Worm (Caenorhabditis elegans): ENCODE data around the gene ZK1290.13.

The ZK1290.13 gene

ce11 chrII:7534934-7535333 lies at the start of gene ZK1290.13:
ZK1290.13 (plus strand) TSS chrII:7535006.
- no peak for TF ChIP-seq egl-43 (GFP tag; IDR thresholded peaks at IDR 0.05)
- TF ChIP-seq ztf-7 (tag; optimal IDR thresholded peaks at IDR 0.05): no peak
- TF ChIP-seq mes-2 (tag; optimal IDR thresholded peaks at IDR 0.05; ENCODE audit: poor library complexity, severe bottlenecking): no peak
- no peak for TF ChIP-seq tag-97 (GFP tag; IDR thresholded peaks at IDR 0.05)
- no peak for TF ChIP-seq lim-7 (GFP tag; IDR thresholded peaks at IDR 0.05)
- TF ChIP-seq pqm-1 (tag; optimal IDR thresholded peaks at IDR 0.05): peak; percentile 58
- TF ChIP-seq dve-1 (tag; optimal IDR thresholded peaks at IDR 0.05; ENCODE audit: insufficient read depth): peak; percentile 30
- no peak for TF ChIP-seq aha-1 (tag)
- no peak for TF ChIP-seq mxl-3 (GFP tag; optimal IDR thresholded peaks at IDR 0.05)
- no peak for TF ChIP-seq daf-16 (GFP tag; optimal IDR thresholded peaks at IDR 0.05)
- peak; percentile 5 for TF ChIP-seq daf-16 (tag; optimal IDR thresholded peaks at IDR 0.05)
- no peak for TF ChIP-seq gei-8 (GFP tag; optimal IDR thresholded peaks at IDR 0.05)
- TF ChIP-seq dmd-6 (GFP tag; IDR thresholded peaks at IDR 0.05): no peak
- peak; percentile 6 for TF ChIP-seq hlh-11 (tag; optimal IDR thresholded peaks at IDR 0.05)
- TF ChIP-seq egl-27 (tag; optimal IDR thresholded peaks at IDR 0.05): no peak

DNA sequence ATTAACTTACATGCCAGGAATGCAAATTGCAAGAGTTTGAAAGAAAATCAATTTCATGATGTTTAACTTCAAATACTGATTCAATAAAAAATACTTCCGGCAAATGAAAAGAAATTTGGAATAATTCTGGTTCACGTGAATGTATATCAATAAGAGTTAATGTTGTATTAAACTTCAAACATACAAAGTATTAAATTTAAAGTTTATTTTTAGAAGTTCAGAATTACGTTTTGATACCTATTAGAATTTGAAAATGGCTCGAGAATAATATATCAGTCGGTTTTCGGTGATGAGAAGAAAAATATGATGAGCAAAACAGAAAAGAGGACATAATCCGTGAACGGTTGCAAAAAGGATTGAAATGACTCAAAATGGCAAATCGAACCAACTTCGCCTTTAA lies 45.2 kb upstream of the ZK1290.13 start, which contains the start of gene D1022.9:
TSS of gene D1022.9 (minus strand) at position 101 of the 400 bp plus-strand sequence.
- TF ChIP-seq Y48G9A.11 (GFP tag; IDR thresholded peaks at IDR 0.05) (no peak), fos-1 (tag; optimal IDR thresholded peaks at IDR 0.05) (no peak), ztf-7 (tag; optimal IDR thresholded peaks at IDR 0.05) (no peak), dve-1 (tag; optimal IDR thresholded peaks at IDR 0.05; ENCODE audit: insufficient read depth) (no peak), lin-15B (tag; optimal IDR thresholded peaks at IDR 0.05) (no peak), F26F4.8 (GFP tag; conservative IDR thresholded peaks at IDR 0.05) (no peak), gei-8 (GFP tag; optimal IDR thresholded peaks at IDR 0.05) (no peak), mxl-3 (GFP tag; optimal IDR thresholded peaks at IDR 0.05) (no peak), tra-1 (GFP tag; IDR thresholded peaks at IDR 0.05) (no peak), Y75B8A.6 (GFP tag; IDR thresholded peaks at IDR 0.05) (no peak), php-3 (GFP tag; IDR thresholded peaks at IDR 0.05) (no peak), arid-1 (GFP tag; conservative IDR thresholded peaks at IDR 0.05) (no peak), ceh-28 (tag; optimal IDR thresholded peaks at IDR 0.05) (no peak)

DNA sequence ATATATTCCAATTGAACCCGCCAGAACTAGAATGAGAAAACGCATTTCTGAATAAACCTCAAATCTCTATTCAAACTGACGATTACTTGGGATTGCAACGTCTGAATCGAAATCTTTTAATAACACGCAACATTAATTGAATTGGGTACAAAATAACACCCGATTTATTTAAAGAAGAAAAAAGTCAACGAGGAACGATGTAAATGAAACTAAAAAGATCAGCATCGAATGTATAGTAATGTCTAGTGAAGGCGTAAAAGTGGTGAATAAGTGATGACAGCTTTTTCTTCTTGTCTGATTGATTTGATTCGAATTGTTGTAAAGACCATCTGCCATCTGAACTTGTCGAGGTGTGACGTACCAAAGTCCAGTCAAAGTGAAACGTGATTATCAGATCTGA lies 41.2 kb upstream of the ZK1290.13 start, which contains the start of gene nas-23:
TSS of gene nas-23 (minus strand) at position 101 of the 400 bp plus-strand sequence.
- TF ChIP-seq ceh-82 (tag; optimal IDR thresholded peaks at IDR 0.05) (no peak), aha-1 (tag) (peak; percentile 73)

ce11 chrII:7494155-7494554 lies 40.7 kb upstream of the ZK1290.13 start, which contains the start of gene R10H1.1:
R10H1.1 (plus strand) TSS chrII:7494455.
- TF ChIP-seq pqm-1 (tag; optimal IDR thresholded peaks at IDR 0.05) (peak; percentile 63), dmd-8 (GFP tag; IDR thresholded peaks at IDR 0.05) (no peak), nhr-28 (tag; optimal IDR thresholded peaks at IDR 0.05) (peak; percentile 42)

DNA sequence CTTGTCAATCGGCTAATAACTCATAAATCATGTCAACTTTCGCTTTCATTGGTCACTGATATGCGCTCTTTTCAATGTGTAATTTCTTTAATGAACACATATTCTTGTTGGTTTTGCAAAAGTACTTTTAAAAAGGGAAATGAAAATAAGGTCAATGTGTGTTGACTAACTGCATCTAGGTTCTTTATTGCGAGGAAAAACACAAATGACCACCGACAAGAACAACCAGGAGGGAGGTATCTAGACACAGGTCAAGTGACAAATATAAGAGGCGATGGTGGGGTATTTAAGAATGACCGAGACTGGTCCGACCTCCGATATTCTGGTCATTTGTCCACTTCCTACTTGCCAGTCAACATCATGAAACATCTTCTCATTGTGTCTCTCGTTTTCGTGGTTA lies 38.7 kb upstream of the ZK1290.13 start, which contains the start of gene spi-1:
TSS of gene spi-1 (plus strand) at position 178 of the 400 bp plus-strand sequence.
- peak; percentile 42 for TF ChIP-seq hlh-30 (tag; optimal IDR thresholded peaks at IDR 0.05; ENCODE audit: insufficient read depth)
- no peak for TF ChIP-seq lin-1 (GFP tag; IDR thresholded peaks at IDR 0.05)
- no peak for TF ChIP-seq vab-7 (GFP tag; IDR thresholded peaks at IDR 0.05)
- TF ChIP-seq dmd-9 (GFP tag; IDR thresholded peaks at IDR 0.05): no peak
- no peak for TF ChIP-seq madf-5 (GFP tag; IDR thresholded peaks at IDR 0.05)
- no peak for TF ChIP-seq T20F7.1 (GFP tag; optimal IDR thresholded peaks at IDR 0.05)
- TF ChIP-seq unc-62 (GFP tag; optimal IDR thresholded peaks at IDR 0.05 in 1 of 2): peak in 1 of 2 experiments; percentile 85
- TF ChIP-seq unc-62 (tag; optimal IDR thresholded peaks at IDR 0.05): no peak
- no peak for TF ChIP-seq nhr-42 (GFP tag; IDR thresholded peaks at IDR 0.05)

Measured in whole organism, L4 larva.